Worm (Caenorhabditis elegans): ENCODE results near the gene dnj-24.
A peak's percentile ranks its signal among the peaks of the same experiment; 100 is the strongest.

dnj-24 gene

DNA sequence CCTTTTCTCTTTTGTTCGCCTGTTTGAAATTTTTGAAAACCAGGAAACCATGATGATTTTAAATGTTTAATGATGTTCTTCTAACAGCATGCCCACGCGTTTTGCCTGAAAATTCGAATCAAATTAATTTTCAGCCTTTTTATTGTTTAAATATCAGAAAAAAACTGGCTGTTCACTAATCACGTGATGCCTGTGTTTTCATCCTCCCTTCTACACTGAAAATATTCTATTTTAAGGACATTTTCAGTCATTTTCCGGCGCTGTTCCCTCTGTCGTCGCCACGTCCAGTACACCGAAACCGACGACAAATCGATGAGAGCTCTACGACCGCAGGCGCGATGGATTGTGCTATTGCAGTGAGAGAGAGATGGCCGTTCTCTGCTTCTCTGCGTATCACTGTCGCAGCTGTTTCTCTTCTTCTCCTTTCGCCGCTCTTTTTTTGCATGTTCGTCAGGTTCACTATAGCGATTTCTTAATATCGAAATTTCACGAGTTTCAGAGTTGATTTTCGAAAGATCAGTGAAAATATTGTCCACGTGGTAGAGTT is 26.0 kb upstream of the dnj-24 start, which contains the start of gene F48E8.8 (continued):
- TF ChIP-seq pha-4 (GFP tag; IDR thresholded peaks at IDR 0.05) (no peak), pha-4 (tag; optimal IDR thresholded peaks at IDR 0.05) (no peak), lin-38 (GFP tag; IDR thresholded peaks at IDR 0.05) (peak; percentile 73)

- TF ChIP-seq Y75B8A.6 (GFP tag; IDR thresholded peaks at IDR 0.05), result no peak
- TF ChIP-seq unc-130 (GFP tag; optimal IDR thresholded peaks at IDR 0.05), result peak; percentile 73
- TF ChIP-seq aha-1 (tag), result peak; percentile 78
- peak; percentile 65 for TF ChIP-seq hlh-30 (tag; optimal IDR thresholded peaks at IDR 0.05; ENCODE audit: insufficient read depth)
- TF ChIP-seq lin-1 (GFP tag; IDR thresholded peaks at IDR 0.05), result no peak
- peak; percentile 72; the same call in 1 of the 2 replicates for TF ChIP-seq Y48G9A.11 (GFP tag; IDR thresholded peaks at IDR 0.05)
- no peak for TF ChIP-seq nhr-77 (tag; optimal IDR thresholded peaks at IDR 0.05)
- TF ChIP-seq nhr-11 (tag; optimal IDR thresholded peaks at IDR 0.05), result no peak
- TF ChIP-seq daf-16 (GFP tag; optimal IDR thresholded peaks at IDR 0.05), result no peak
- peak; percentile 15 for TF ChIP-seq daf-16 (tag; optimal IDR thresholded peaks at IDR 0.05)
- no peak for TF ChIP-seq aly-2 (tag; optimal IDR thresholded peaks at IDR 0.05)
- TF ChIP-seq skn-1 (tag; optimal IDR thresholded peaks at IDR 0.05), result no peak
- no peak for TF ChIP-seq ama-1 (optimal IDR thresholded peaks at IDR 0.05)
- TF ChIP-seq pqm-1 (tag; optimal IDR thresholded peaks at IDR 0.05), result no peak
- TF ChIP-seq lsy-2 (tag; optimal IDR thresholded peaks at IDR 0.05), result peak in 1 of 2 experiments; percentile 74
- no peak for TF ChIP-seq nhr-111 (GFP tag; optimal IDR thresholded peaks at IDR 0.05)
- peak; percentile 98 for TF ChIP-seq lin-38 (GFP tag; IDR thresholded peaks at IDR 0.05)
- TF ChIP-seq dpl-1 (GFP tag; optimal IDR thresholded peaks at IDR 0.05), result peak; percentile 84
- TF ChIP-seq hif-1 (tag; optimal IDR thresholded peaks at IDR 0.05), result no peak
- peak; percentile 48 for TF ChIP-seq F49E8.2 (tag; optimal IDR thresholded peaks at IDR 0.05; ENCODE audit: borderline replicate concordance)
- TF ChIP-seq attf-4 (tag; optimal IDR thresholded peaks at IDR 0.05), result no peak
- peak; percentile 42 for TF ChIP-seq mes-2 (tag; optimal IDR thresholded peaks at IDR 0.05; ENCODE audit: poor library complexity, severe bottlenecking)
- TF ChIP-seq gei-8 (GFP tag; optimal IDR thresholded peaks at IDR 0.05), result no peak
- TF ChIP-seq spr-3 (GFP tag; optimal IDR thresholded peaks at IDR 0.05), result no peak
- TF ChIP-seq T20F7.1 (GFP tag; optimal IDR thresholded peaks at IDR 0.05), result no peak
- TF ChIP-seq Y105C5A.15 (GFP tag; IDR thresholded peaks at IDR 0.05), result no peak
Observed at ce11 chrIII:5448177-5448576, 24.3 kb upstream of the dnj-24 start, which contains the start of gene skpt-1. TSS of gene skpt-1 (minus strand) at chrIII:5448395.

DNA sequence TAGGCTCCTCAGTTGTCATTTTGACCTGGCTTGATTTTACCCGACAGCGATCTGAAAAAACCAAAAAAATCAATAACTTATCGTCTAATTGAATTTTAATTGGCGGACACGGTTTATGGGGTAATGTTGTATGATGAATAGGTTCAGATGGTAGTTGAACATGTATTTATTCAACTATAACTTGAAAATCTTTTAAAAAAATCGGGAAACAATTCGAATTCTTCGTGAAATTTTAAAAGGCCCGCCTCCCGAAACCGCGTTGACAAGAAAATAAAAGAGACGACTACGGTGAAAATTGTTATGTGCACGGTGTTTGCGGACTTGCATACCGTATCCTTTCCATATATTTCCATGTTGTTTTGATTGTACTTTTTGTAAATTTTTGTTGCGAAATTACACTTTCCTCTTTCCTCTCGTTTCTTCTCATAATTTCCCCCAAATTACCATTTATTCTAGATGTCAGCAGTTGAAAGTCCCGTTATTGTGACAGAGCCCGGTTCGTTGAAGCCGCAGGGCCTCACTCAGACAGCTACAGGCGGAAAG is 18.9 kb upstream of the dnj-24 start, which contains the start of the genes T24G10.2 and disl-2:
TSS of gene T24G10.2 (minus strand) at position 51 of the 543 bp plus-strand sequence.
TSS of gene disl-2 (plus strand) at position 457 of the 543 bp plus-strand sequence.
- TF ChIP-seq unc-39 (tag; optimal IDR thresholded peaks at IDR 0.05) (no peak), pha-4 (GFP tag; IDR thresholded peaks at IDR 0.05) (no peak), pha-4 (tag; optimal IDR thresholded peaks at IDR 0.05) (peak; percentile 68), lsy-2 (tag; optimal IDR thresholded peaks at IDR 0.05) (peak; percentile 90 to 99), hlh-30 (tag; optimal IDR thresholded peaks at IDR 0.05; ENCODE audit: insufficient read depth) (peak; percentile 4), lin-13 (GFP tag; optimal IDR thresholded peaks at IDR 0.05) (peak; percentile 29), nhr-6 (tag; optimal IDR thresholded peaks at IDR 0.05) (peak; percentile 50), dve-1 (tag; optimal IDR thresholded peaks at IDR 0.05; ENCODE audit: insufficient read depth) (peak; percentile 43), ceh-28 (tag; optimal IDR thresholded peaks at IDR 0.05) (peak; percentile 35), mes-2 (tag; optimal IDR thresholded peaks at IDR 0.05; ENCODE audit: poor library complexity, severe bottlenecking) (peak; percentile 75), nhr-28 (tag; optimal IDR thresholded peaks at IDR 0.05) (peak; percentile 19), hmg-1.1 (GFP tag; IDR thresholded peaks at IDR 0.05) (no peak), ama-1 (optimal IDR thresholded peaks at IDR 0.05) (peak; percentile 46), dpl-1 (GFP tag; optimal IDR thresholded peaks at IDR 0.05) (peak; percentile 65), rbr-2 (tag; optimal IDR thresholded peaks at IDR 0.05) (peak; percentile 2), pqm-1 (tag; optimal IDR thresholded peaks at IDR 0.05) (no peak), daf-16 (GFP tag; optimal IDR thresholded peaks at IDR 0.05) (no peak), daf-16 (tag; optimal IDR thresholded peaks at IDR 0.05) (peak; percentile 48), zip-2 (tag; optimal IDR thresholded peaks at IDR 0.05) (no peak), dmd-6 (GFP tag; IDR thresholded peaks at IDR 0.05) (peak; percentile 14; the same call in 1 of the 2 replicates), lin-38 (GFP tag; IDR thresholded peaks at IDR 0.05) (peak; percentile 64), mep-1 (tag; optimal IDR thresholded peaks at IDR 0.05) (peak; percentile 32), zip-11 (GFP tag; IDR thresholded peaks at IDR 0.05) (no peak), nhr-76 (tag; optimal IDR thresholded peaks at IDR 0.05) (peak; percentile 28)

All from whole organism, L4 larva.